Fruit fly (Drosophila melanogaster): ENCODE results near the gene ex.

ex gene

DNA sequence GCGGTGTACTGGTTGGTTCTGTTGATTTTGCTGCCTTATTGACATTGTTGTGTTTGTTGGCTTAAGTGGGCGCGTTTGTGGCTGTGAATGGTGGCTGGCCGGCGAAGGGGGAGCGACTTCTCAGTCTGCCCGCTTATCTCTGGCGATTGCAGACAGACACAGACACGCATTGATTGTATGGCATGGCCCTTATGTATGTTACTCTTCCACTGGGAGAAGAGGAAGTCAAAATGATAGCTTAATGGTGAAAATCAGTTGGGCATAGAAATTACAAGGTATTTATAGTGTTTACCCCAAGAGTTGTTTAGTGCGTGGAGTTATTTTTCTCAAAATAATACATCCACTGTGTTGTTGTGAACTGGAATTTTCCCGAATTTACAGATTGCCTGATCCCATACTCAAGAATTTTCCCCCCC lies 54.8 kb downstream of the ex start (continued):
- peak; percentile 53; the same call in 1 of the 2 replicates for TF ChIP-seq Ada2b (GFP tag; IDR thresholded peaks at IDR 0.05)
- peak; percentile 70 for TF ChIP-seq CG10321 (GFP tag; IDR thresholded peaks at IDR 0.05)
- peak; percentile 67 for TF ChIP-seq lilli (GFP tag; optimal IDR thresholded peaks at IDR 0.05)
- no peak for TF ChIP-seq hkb (optimal IDR thresholded peaks at IDR 0.05)
- TF ChIP-seq hkb (GFP tag; IDR thresholded peaks at IDR 0.05), result peak; percentile 94
- peak; percentile 73; the same call in 1 of the 2 replicates for TF ChIP-seq ttk (GFP tag; IDR thresholded peaks at IDR 0.05)
- TF ChIP-seq CG9932 (GFP tag; IDR thresholded peaks at IDR 0.05), result peak; percentile 60
- 0 out of 2 replicates have a peak, but pooled peaks have one; percentile 37 for TF ChIP-seq CG11085 (GFP tag; IDR thresholded peaks at IDR 0.05)
- 0 out of 2 replicates have a peak, but pooled peaks have one; percentile 47 for TF ChIP-seq klu (GFP tag; IDR thresholded peaks at IDR 0.05)
- TF ChIP-seq MBD-R2 (GFP tag; IDR thresholded peaks at IDR 0.05), result peak; percentile 54; the same call in 1 of the 2 replicates
- peak; percentile 66; the same call in 1 of the 2 replicates for TF ChIP-seq CG31441 (GFP tag; IDR thresholded peaks at IDR 0.05)
- peak; percentile 94 for TF ChIP-seq CG10209 (GFP tag; optimal IDR thresholded peaks at IDR 0.05)
- peak; percentile 98 for TF ChIP-seq sens (GFP tag)
- peak; percentile 86 for TF ChIP-seq disco-r (GFP tag; optimal IDR thresholded peaks at IDR 0.05)
- peak; percentile 38 for TF ChIP-seq CG8388 (GFP tag; optimal IDR thresholded peaks at IDR 0.05)
- TF ChIP-seq CG43689 (GFP tag; IDR thresholded peaks at IDR 0.05), result peak; percentile 80
- peak; percentile 49 for TF ChIP-seq HLH54F (GFP tag; optimal IDR thresholded peaks at IDR 0.05)
- TF ChIP-seq Gug (GFP tag; IDR thresholded peaks at IDR 0.05), result peak; percentile 23; the same call in 1 of the 4 replicates
- peak; percentile 75 for TF ChIP-seq sqz (GFP tag; optimal IDR thresholded peaks at IDR 0.05)
- no peak for TF ChIP-seq ato (GFP tag; IDR thresholded peaks at IDR 0.05; ENCODE audit: partially characterized antibody)
- TF ChIP-seq CG4617 (GFP tag; optimal IDR thresholded peaks at IDR 0.05; ENCODE audit: borderline replicate concordance), result peak; percentile 66
- no peak for TF ChIP-seq D (optimal IDR thresholded peaks at IDR 0.05)
- TF ChIP-seq D (GFP tag; optimal IDR thresholded peaks at IDR 0.05), result peak; percentile 89
- peak; percentile 81 for TF ChIP-seq CG6254 (GFP tag; optimal IDR thresholded peaks at IDR 0.05)
- peak; percentile 83 for TF ChIP-seq CG14441 (GFP tag; IDR thresholded peaks at IDR 0.05)
- peak; percentile 82 for TF ChIP-seq vvl (GFP tag; IDR thresholded peaks at IDR 0.05)
- peak; percentile 86 for TF ChIP-seq CG9609 (GFP tag; optimal IDR thresholded peaks at IDR 0.05)
- peak; percentile 86 for TF ChIP-seq NC2α (GFP tag; optimal IDR thresholded peaks at IDR 0.05)
- TF ChIP-seq CoRest (tag; optimal IDR thresholded peaks at IDR 0.05), result peak; percentile 60
- TF ChIP-seq otp (GFP tag; IDR thresholded peaks at IDR 0.05), result peak; percentile 94
- peak; percentile 30; the same call in 1 of the 3 replicates for TF ChIP-seq croc (GFP tag; conservative IDR thresholded peaks at IDR 0.05)
- peak; percentile 78 for TF ChIP-seq exex (tag; optimal IDR thresholded peaks at IDR 0.05)
- TF ChIP-seq CG2202 (tag; optimal IDR thresholded peaks at IDR 0.05), result peak; percentile 94
- TF ChIP-seq CrebB (tag; optimal IDR thresholded peaks at IDR 0.05), result peak; percentile 94
- peak; percentile 90 for TF ChIP-seq pb (GFP tag; optimal IDR thresholded peaks at IDR 0.05)
- TF ChIP-seq CG6654 (GFP tag; optimal IDR thresholded peaks at IDR 0.05), result peak; percentile 56
- TF ChIP-seq CG10431 (GFP tag; optimal IDR thresholded peaks at IDR 0.05), result peak; percentile 93
- TF ChIP-seq dpn (GFP tag; optimal IDR thresholded peaks at IDR 0.05), result peak; percentile 85
- peak; percentile 79 for TF ChIP-seq CG6854 (GFP tag; optimal IDR thresholded peaks at IDR 0.05)
- TF ChIP-seq CG4328 (GFP tag; optimal IDR thresholded peaks at IDR 0.05), result peak; percentile 93
- TF ChIP-seq CG7745 (tag; optimal IDR thresholded peaks at IDR 0.05), result peak; percentile 81
- peak; percentile 46 for TF ChIP-seq sima (GFP tag; optimal IDR thresholded peaks at IDR 0.05)
- TF ChIP-seq mld (GFP tag; IDR thresholded peaks at IDR 0.05; ENCODE audit: partially characterized antibody), result no peak
- TF ChIP-seq CG42726 (GFP tag; IDR thresholded peaks at IDR 0.05; ENCODE audit: partially characterized antibody), result no peak
- peak; percentile 62 for TF ChIP-seq CG3995 (GFP tag; optimal IDR thresholded peaks at IDR 0.05)
- peak; percentile 78 for TF ChIP-seq chn (GFP tag; optimal IDR thresholded peaks at IDR 0.05)
- TF ChIP-seq CG18476 (GFP tag; optimal IDR thresholded peaks at IDR 0.05), result peak; percentile 85
- TF ChIP-seq oc (tag; optimal IDR thresholded peaks at IDR 0.05), result peak; percentile 90
- peak; percentile 82 for TF ChIP-seq H15 (GFP tag; IDR thresholded peaks at IDR 0.05)
- TF ChIP-seq C15 (GFP tag; IDR thresholded peaks at IDR 0.05), result peak; percentile 49; the same call in 1 of the 3 replicates
- TF ChIP-seq BEAF-32 (GFP tag; optimal IDR thresholded peaks at IDR 0.05), result no peak
